Worm (Caenorhabditis elegans): ENCODE data around the gene B0273.1.

Gene B0273.1

ce11 chrIV:5526711-5527383 lies 33.1 kb downstream of the B0273.1 start:
- TF ChIP-seq ref-1 (GFP tag; conservative IDR thresholded peaks at IDR 0.05) = no peak
- TF ChIP-seq cog-1 (tag; optimal IDR thresholded peaks at IDR 0.05) = peak; percentile 45
- 0 out of 2 replicates have a peak, but pooled peaks have one; percentile 23 for TF ChIP-seq klf-2 (GFP tag; conservative IDR thresholded peaks at IDR 0.05)

ce11 chrIV:5528285-5528684 lies 34.5 kb downstream of the B0273.1 start, which contains the start of gene unc-5:
Gene unc-5, minus strand, starts transcription at chrIV:5528338.
- no peak for TF ChIP-seq ztf-23 (GFP tag; IDR thresholded peaks at IDR 0.05)
- TF ChIP-seq klf-2 (GFP tag; conservative IDR thresholded peaks at IDR 0.05) = no peak
- TF ChIP-seq med-1 (GFP tag; optimal IDR thresholded peaks at IDR 0.05; ENCODE audit: insufficient read depth) = no peak
- no peak for TF ChIP-seq cog-1 (tag; optimal IDR thresholded peaks at IDR 0.05)
- TF ChIP-seq T22C8.4 (GFP tag; IDR thresholded peaks at IDR 0.05) = no peak
- no peak for TF ChIP-seq tab-1 (GFP tag; IDR thresholded peaks at IDR 0.05)
- TF ChIP-seq ztf-29 (GFP tag; IDR thresholded peaks at IDR 0.05) = no peak
- no peak for TF ChIP-seq flt-1 (GFP tag; IDR thresholded peaks at IDR 0.05)
- no peak for TF ChIP-seq ref-1 (GFP tag; conservative IDR thresholded peaks at IDR 0.05)

DNA sequence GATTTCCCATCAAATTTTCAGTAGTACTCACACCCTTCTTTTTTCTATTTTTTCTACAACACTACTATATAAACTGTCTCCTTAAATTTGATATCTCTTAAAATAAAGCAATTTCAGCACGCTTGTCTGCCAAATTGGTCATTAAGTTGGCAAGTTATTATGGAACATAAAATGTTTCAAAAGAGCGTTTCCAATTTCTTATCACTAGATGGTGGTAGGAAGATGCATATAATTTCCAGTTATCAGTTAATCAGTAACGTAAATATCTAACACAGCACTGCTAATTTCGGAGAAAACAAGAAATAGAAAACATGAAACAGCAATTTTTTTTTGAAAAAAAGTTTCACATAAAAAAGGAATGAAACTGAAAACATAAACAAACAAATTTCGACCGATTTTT lies 37.2 kb downstream of the B0273.1 start:
- no peak for TF ChIP-seq med-1 (GFP tag; optimal IDR thresholded peaks at IDR 0.05; ENCODE audit: insufficient read depth)
- TF ChIP-seq ztf-23 (GFP tag; IDR thresholded peaks at IDR 0.05) = no peak
- no peak for TF ChIP-seq tab-1 (GFP tag; IDR thresholded peaks at IDR 0.05)
- no peak for TF ChIP-seq flt-1 (GFP tag; IDR thresholded peaks at IDR 0.05)
- no peak for TF ChIP-seq klf-2 (GFP tag; conservative IDR thresholded peaks at IDR 0.05)
- no peak for TF ChIP-seq T22C8.4 (GFP tag; IDR thresholded peaks at IDR 0.05)
- TF ChIP-seq ref-1 (GFP tag; conservative IDR thresholded peaks at IDR 0.05) = no peak
- TF ChIP-seq cog-1 (tag; optimal IDR thresholded peaks at IDR 0.05) = no peak
- no peak for TF ChIP-seq ztf-29 (GFP tag; IDR thresholded peaks at IDR 0.05)

DNA sequence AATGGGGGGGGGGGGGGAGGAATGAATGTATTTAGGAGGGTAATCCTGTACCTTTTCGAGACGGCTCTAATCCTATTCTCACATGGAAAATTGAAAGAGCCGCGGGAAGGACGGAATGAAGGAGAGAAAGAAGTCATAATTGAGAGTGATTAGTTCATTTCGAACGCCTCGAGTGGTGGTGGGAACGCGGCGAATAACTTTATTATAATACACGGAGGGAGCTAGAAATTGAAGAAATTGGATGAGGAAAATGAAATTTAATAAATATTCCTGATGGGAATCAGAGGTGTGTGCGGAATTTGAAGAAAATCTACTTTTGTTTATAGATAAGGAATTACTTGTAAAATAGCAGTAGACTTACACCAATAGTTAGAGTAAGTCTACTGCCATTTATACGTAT lies 39.8 kb downstream of the B0273.1 start:
- TF ChIP-seq ref-1 (GFP tag; conservative IDR thresholded peaks at IDR 0.05) (no peak), T22C8.4 (GFP tag; IDR thresholded peaks at IDR 0.05) (no peak)

- TF ChIP-seq cog-1 (tag; optimal IDR thresholded peaks at IDR 0.05) (no peak), ztf-23 (GFP tag; IDR thresholded peaks at IDR 0.05) (no peak), ztf-29 (GFP tag; IDR thresholded peaks at IDR 0.05) (no peak), med-1 (GFP tag; optimal IDR thresholded peaks at IDR 0.05; ENCODE audit: insufficient read depth) (no peak), klf-2 (GFP tag; conservative IDR thresholded peaks at IDR 0.05) (no peak), T22C8.4 (GFP tag; IDR thresholded peaks at IDR 0.05) (no peak), ref-1 (GFP tag; conservative IDR thresholded peaks at IDR 0.05) (no peak), tab-1 (GFP tag; IDR thresholded peaks at IDR 0.05) (no peak), flt-1 (GFP tag; IDR thresholded peaks at IDR 0.05) (no peak)
These were observed 40.8 kb downstream of the B0273.1 start for ce11 chrIV:5534596-5534995.

DNA sequence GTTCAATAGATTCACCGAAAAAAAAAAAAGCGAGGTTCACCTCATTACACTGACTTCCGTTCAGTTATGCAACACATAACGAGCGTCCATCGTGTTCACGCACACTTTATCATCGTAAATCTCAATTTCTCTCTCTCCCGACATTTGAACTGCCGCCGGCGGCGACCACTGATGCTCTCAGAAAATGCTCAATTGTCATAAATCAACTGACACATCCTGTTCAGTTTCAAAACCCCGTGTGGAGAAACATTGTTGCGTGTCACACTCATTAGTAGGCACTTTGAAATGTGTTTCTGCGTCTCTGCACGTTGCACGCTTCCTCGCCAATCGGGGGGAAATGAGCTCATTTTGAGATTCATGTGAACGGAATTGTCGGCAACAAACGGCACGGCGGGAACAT lies 42.0 kb downstream of the B0273.1 start:
- TF ChIP-seq ztf-29 (GFP tag; IDR thresholded peaks at IDR 0.05) (no peak), tab-1 (GFP tag; IDR thresholded peaks at IDR 0.05) (no peak), klf-2 (GFP tag; conservative IDR thresholded peaks at IDR 0.05) (no peak), T22C8.4 (GFP tag; IDR thresholded peaks at IDR 0.05) (no peak), ref-1 (GFP tag; conservative IDR thresholded peaks at IDR 0.05) (no peak), med-1 (GFP tag; optimal IDR thresholded peaks at IDR 0.05; ENCODE audit: insufficient read depth) (no peak), cog-1 (tag; optimal IDR thresholded peaks at IDR 0.05) (no peak)

DNA sequence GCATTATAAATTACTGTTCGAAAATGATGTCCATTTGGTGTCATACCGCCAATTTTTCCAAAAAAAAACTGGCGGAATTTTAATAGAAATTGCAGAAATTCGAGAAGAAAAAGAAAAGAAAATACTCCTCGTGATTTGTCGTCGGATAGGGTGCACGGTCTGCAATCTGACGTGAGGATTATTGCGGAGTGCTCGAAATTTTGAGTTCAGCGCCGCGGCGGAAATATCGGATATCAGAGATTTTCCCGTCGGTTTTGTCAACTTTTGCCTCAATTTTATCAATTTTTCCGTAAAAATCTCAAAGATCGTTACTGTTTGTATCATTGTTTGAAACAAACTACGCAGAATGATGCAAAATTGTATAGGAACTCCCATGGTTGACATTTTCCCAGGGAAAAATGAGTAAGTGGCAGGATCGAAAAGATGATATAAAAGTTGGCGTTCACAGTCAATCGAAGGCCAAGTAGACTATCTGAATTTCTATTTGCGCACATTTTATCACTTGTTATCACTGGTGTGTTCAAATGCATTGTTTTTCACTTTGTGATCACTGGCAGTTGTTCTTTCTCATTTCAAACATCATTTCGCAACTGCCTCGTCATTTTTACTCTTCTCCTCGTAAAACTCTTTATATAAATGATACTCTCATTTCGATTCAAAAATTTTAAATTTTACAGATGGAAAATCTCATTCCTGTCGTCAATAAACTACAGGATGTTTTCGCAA lies 44.2 kb downstream of the B0273.1 start, which contains the start of the genes fem-1 and drp-1:
TSS of gene fem-1 (minus strand) at position 150 of the 726 bp plus-strand sequence.
TSS of gene drp-1 (plus strand) at position 676 of the 726 bp plus-strand sequence.
- TF ChIP-seq klf-2 (GFP tag; conservative IDR thresholded peaks at IDR 0.05) = no peak
- no peak for TF ChIP-seq ztf-23 (GFP tag; IDR thresholded peaks at IDR 0.05)
- no peak for TF ChIP-seq ztf-29 (GFP tag; IDR thresholded peaks at IDR 0.05)
- TF ChIP-seq cog-1 (tag; optimal IDR thresholded peaks at IDR 0.05) = no peak

ce11 chrIV:5541285-5541684 lies 47.5 kb downstream of the B0273.1 start, which contains the start of gene tebp-2:
Gene tebp-2, plus strand, starts transcription at chrIV:5541627.
- TF ChIP-seq klf-2 (GFP tag; conservative IDR thresholded peaks at IDR 0.05) (no peak), ztf-23 (GFP tag; IDR thresholded peaks at IDR 0.05) (no peak), med-1 (GFP tag; optimal IDR thresholded peaks at IDR 0.05; ENCODE audit: insufficient read depth) (no peak), T22C8.4 (GFP tag; IDR thresholded peaks at IDR 0.05) (no peak), ztf-29 (GFP tag; IDR thresholded peaks at IDR 0.05) (no peak), tab-1 (GFP tag; IDR thresholded peaks at IDR 0.05) (no peak)

DNA sequence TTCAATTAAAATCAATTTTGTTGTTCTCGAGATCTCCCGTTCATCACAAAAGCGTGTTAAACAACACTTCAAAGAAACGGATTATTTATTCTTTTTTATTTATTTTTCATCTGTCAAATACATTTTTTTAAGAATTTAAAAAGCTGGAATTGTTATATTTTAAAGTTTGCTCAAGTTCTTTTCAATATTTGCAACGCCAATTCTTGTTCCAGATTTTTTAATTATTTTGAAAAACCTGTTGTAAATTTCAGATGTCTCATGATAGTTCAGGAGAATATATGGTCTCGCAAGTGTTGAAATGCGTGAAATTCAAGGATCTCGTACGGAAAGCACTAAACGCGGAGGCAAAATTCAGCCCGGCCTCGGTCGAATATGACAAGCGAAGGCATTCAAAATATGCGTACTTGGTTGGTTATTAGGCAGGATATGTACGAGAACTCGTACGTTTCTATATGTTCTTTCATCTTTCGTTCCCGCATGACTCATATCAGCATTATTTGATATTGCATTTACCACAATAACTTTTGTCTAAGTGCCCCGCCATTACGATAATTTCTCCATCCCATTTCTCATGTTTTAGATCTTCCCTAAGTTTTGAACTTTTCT lies 50.9 kb downstream of the B0273.1 start, which contains the start of gene cec-6:
TSS of gene cec-6 (plus strand) at position 252 of the 606 bp plus-strand sequence.
- TF ChIP-seq klf-2 (GFP tag; conservative IDR thresholded peaks at IDR 0.05) = no peak
